Worm (Caenorhabditis elegans) whole organism, young adult: ENCODE measurements around the gene haao-1.

Source experiments
- F39B2.1 ChIP-seq: fragments of 200-800 bp; sonication (Bioruptor generic); IDR thresholded peaks from 2 replicates; pipeline ENCODE4 v1.3.6; 2022; ENCODE audit warnings: missing genetic modification reagents, missing genetic modification characterization, missing compliant biosample characterization
- F57A8.1 ChIP-seq: fragments of 200-800 bp; sonication (Bioruptor generic); optimal IDR thresholded peaks from 2 replicates; lab custom pipeline; 2018; ENCODE audit warnings: mild to moderate bottlenecking, missing genetic modification characterization, moderate library complexity, missing compliant biosample characterization
- ama-1 ChIP-seq, 3 experiments: fragments of 150-350 bp in 1 of 3; sonication (generic microtip) in 2 of 3; optimal IDR thresholded peaks; 2 replicates each; lab custom pipeline; 2014 to 2018; ENCODE audit warnings: missing biosample characterization in 2 of 3, missing genetic modification characterization in 2 of 3, missing genetic modification reagents in 2 of 3
- atf-7 ChIP-seq: sonication (generic microtip); optimal IDR thresholded peaks from 2 replicates; lab custom pipeline; 2017; ENCODE audit warnings: mild to moderate bottlenecking, missing genetic modification characterization, missing compliant biosample characterization
- efl-1 ChIP-seq: fragments of 150-350 bp; optimal IDR thresholded peaks from 2 replicates; lab custom pipeline; 2014; ENCODE audit warnings: missing biosample characterization, missing genetic modification reagents, missing genetic modification characterization
- egl-44 ChIP-seq: fragments of 200-800 bp; sonication (Bioruptor generic); IDR thresholded peaks from 2 replicates; pipeline ENCODE4 v1.3.6; 2022; ENCODE audit warnings: missing genetic modification reagents, missing genetic modification characterization, missing compliant biosample characterization
- fkh-3 ChIP-seq: sonication (generic microtip); optimal IDR thresholded peaks from 2 replicates; lab custom pipeline; 2016; ENCODE audit warnings: mild to moderate bottlenecking, missing genetic modification characterization, missing compliant biosample characterization
- lin-26 ChIP-seq: fragments of 200-800 bp; sonication (Bioruptor generic); IDR thresholded peaks from 2 replicates; pipeline ENCODE4 v1.3.6; 2022; ENCODE audit warnings: missing genetic modification reagents, missing genetic modification characterization, missing compliant biosample characterization
- rpc-1 ChIP-seq, 2 experiments: fragments of 150-350 bp in 1 of 2; sonication (generic microtip) in 1 of 2; optimal IDR thresholded peaks; 2 replicates each; lab custom pipeline; 2014 to 2018; ENCODE audit warnings: missing biosample characterization in 1 of 2, missing genetic modification characterization in 1 of 2, missing genetic modification reagents in 1 of 2, missing genotype in 1 of 2
- snpc-3.4 ChIP-seq: sonication (generic microtip); optimal IDR thresholded peaks from 2 replicates; lab custom pipeline; 2017; ENCODE audit warnings: missing genetic modification characterization, mild to moderate bottlenecking, missing compliant biosample characterization, antibody characterized with exemption, moderate library complexity, missing genotype, missing genetic modification reagents
- unc-130 ChIP-seq: sonication (generic microtip); optimal IDR thresholded peaks from 2 replicates; lab custom pipeline; 2016; ENCODE audit warnings: missing genetic modification reagents, missing genetic modification characterization, missing compliant biosample characterization

ce11 chrV:9526470-9526869 lies 21.8 kb downstream of the haao-1 start, which contains the start of gene C50F4.1:
- TF ChIP-seq ama-1 (optimal IDR thresholded peaks at IDR 0.05; lab: Kevin White, UChicago): no peak
- TF ChIP-seq ama-1 (GFP tag; optimal IDR thresholded peaks at IDR 0.05; lab: Kevin White, UChicago): no peak
- no peak for TF ChIP-seq unc-130 (GFP tag; lab: Kevin White, UChicago)
- no peak for TF ChIP-seq efl-1 (GFP tag; lab: Kevin White, UChicago)
- TF ChIP-seq snpc-3.4 (tag; lab: Kevin White, UChicago): no peak
- no peak for TF ChIP-seq rpc-1 (optimal IDR thresholded peaks at IDR 0.05; lab: Kevin White, UChicago)
- no peak for TF ChIP-seq rpc-1 (tag; optimal IDR thresholded peaks at IDR 0.05; lab: Kevin White, UChicago)
- no peak for TF ChIP-seq F57A8.1 (GFP tag; lab: Kevin White, UChicago)
- no peak for TF ChIP-seq F39B2.1 (GFP tag; lab: Robert Waterston, UW)
- no peak for TF ChIP-seq fkh-3
- TF ChIP-seq egl-44 (GFP tag; lab: Robert Waterston, UW): no peak
- TF ChIP-seq atf-7: no peak
- TF ChIP-seq lin-26 (GFP tag; lab: Robert Waterston, UW): no peak
